Fruit fly (Drosophila melanogaster) whole organism, embryonic: Measurements from ENCODE around the gene sima.
A peak's percentile ranks its signal among the peaks of the same experiment; 100 is the strongest.

ENCODE experiments used
- Atf6 ChIP-seq: fragments of 200-800 bp; sonication (Bioruptor generic); IDR thresholded peaks from 2 replicates; pipeline ENCODE4 v1.3.6; 2022; ENCODE audit warnings: missing biosample characterization, missing genetic modification characterization
- B-H2 ChIP-seq: fragments of 200-800 bp; sonication (Bioruptor generic); optimal IDR thresholded peaks from 2 replicates; lab custom pipeline; 2018; ENCODE audit warnings: missing biosample characterization, mild to moderate bottlenecking, missing genetic modification characterization
- Blimp-1 ChIP-seq: fragments of 200-800 bp; sonication (Bioruptor generic); optimal IDR thresholded peaks from 3 replicates; lab custom pipeline; 2018; ENCODE audit warnings: missing biosample characterization, missing genetic modification characterization, mild to moderate bottlenecking, moderate library complexity, missing genetic modification reagents
- CG10321 ChIP-seq: fragments of 200-800 bp; sonication (Bioruptor generic); IDR thresholded peaks from 2 replicates; pipeline ENCODE4 v1.3.6; 2022; ENCODE audit warnings: missing biosample characterization, missing genetic modification characterization
- CG11247 ChIP-seq: fragments of 200-800 bp; sonication (Bioruptor generic); IDR thresholded peaks from 2 replicates; pipeline ENCODE4 v1.3.6; 2022; ENCODE audit warnings: missing biosample characterization, missing genetic modification characterization
- CG11696 ChIP-seq: fragments of 200-800 bp; sonication (Bioruptor generic); IDR thresholded peaks from 2 replicates; pipeline ENCODE4 v1.3.6; 2022; ENCODE audit warnings: missing biosample characterization, missing genetic modification characterization
- CG14710 ChIP-seq: fragments of 200-800 bp; sonication (Bioruptor generic); optimal IDR thresholded peaks from 3 replicates; lab custom pipeline; 2019; ENCODE audit warnings: missing biosample characterization, mild to moderate bottlenecking, missing genetic modification characterization, moderate library complexity
- CG14860 ChIP-seq: fragments of 200-800 bp; sonication (Bioruptor generic); IDR thresholded peaks from 3 replicates; pipeline ENCODE4 v1.3.6; 2022; ENCODE audit warnings: missing biosample characterization, missing genetic modification characterization; ENCODE audit not compliant: partially characterized antibody
- CG15269 ChIP-seq: fragments of 200-800 bp; sonication (Bioruptor generic); optimal IDR thresholded peaks from 2 replicates; lab custom pipeline; 2018; ENCODE audit warnings: missing biosample characterization, mild to moderate bottlenecking, missing genetic modification characterization, moderate library complexity
- CG15479 ChIP-seq: fragments of 200-800 bp; sonication (Bioruptor generic); optimal IDR thresholded peaks from 3 replicates; lab custom pipeline; 2019; ENCODE audit warnings: missing biosample characterization, mild to moderate bottlenecking, missing genetic modification characterization, moderate library complexity
- CG15601 ChIP-seq: fragments of 200-800 bp; sonication (Bioruptor generic); optimal IDR thresholded peaks from 3 replicates; lab custom pipeline; 2019; ENCODE audit warnings: missing biosample characterization, mild to moderate bottlenecking, missing genetic modification characterization, moderate library complexity
- CG1603 ChIP-seq: fragments of 200-800 bp; sonication (Bioruptor generic); optimal IDR thresholded peaks from 2 replicates; lab custom pipeline; 2019; ENCODE audit warnings: missing biosample characterization, mild to moderate bottlenecking, missing genetic modification characterization, moderate library complexity
- CG16813 ChIP-seq: fragments of 200-800 bp; sonication (Bioruptor generic); IDR thresholded peaks from 3 replicates; pipeline ENCODE4 v1.3.6; 2022; ENCODE audit warnings: missing biosample characterization, missing genetic modification characterization; ENCODE audit not compliant: partially characterized antibody
- CG2678 ChIP-seq: fragments of 200-800 bp; sonication (Bioruptor generic); optimal IDR thresholded peaks from 3 replicates; lab custom pipeline; 2019; ENCODE audit warnings: missing biosample characterization, mild to moderate bottlenecking, missing genetic modification characterization, moderate library complexity
- CG2712 ChIP-seq: fragments of 200-800 bp; optimal IDR thresholded peaks from 3 replicates; lab custom pipeline; 2019; ENCODE audit warnings: missing biosample characterization, mild to moderate bottlenecking, missing genetic modification characterization, moderate library complexity
- CG42726 ChIP-seq: fragments of 200-800 bp; sonication (Bioruptor generic); IDR thresholded peaks from 2 replicates; pipeline ENCODE4 v1.3.6; 2022; ENCODE audit warnings: missing biosample characterization, missing genetic modification characterization; ENCODE audit not compliant: partially characterized antibody
- CG6272 ChIP-seq: fragments of 200-800 bp; sonication (Bioruptor generic); IDR thresholded peaks from 2 replicates; pipeline ENCODE4 v1.3.6; 2022; ENCODE audit warnings: missing biosample characterization, missing genetic modification characterization
- CG6683 ChIP-seq: fragments of 200-800 bp; sonication (Bioruptor generic); optimal IDR thresholded peaks from 2 replicates; lab custom pipeline; 2017; ENCODE audit warnings: missing biosample characterization, mild to moderate bottlenecking, missing genetic modification characterization, missing genetic modification reagents
- CG6854 ChIP-seq: fragments of 200-800 bp; sonication (Bioruptor generic); optimal IDR thresholded peaks from 3 replicates; lab custom pipeline; 2017; ENCODE audit warnings: missing biosample characterization, mild to moderate bottlenecking, missing genetic modification characterization
- CG7556 ChIP-seq: fragments of 200-800 bp; sonication (Bioruptor generic); optimal IDR thresholded peaks from 2 replicates; lab custom pipeline; 2017; ENCODE audit warnings: missing biosample characterization, mild to moderate bottlenecking, missing genetic modification characterization
- CG7963 ChIP-seq: fragments of 200-800 bp; sonication (Bioruptor generic); IDR thresholded peaks from 3 replicates; pipeline ENCODE4 v1.3.6; 2022; ENCODE audit warnings: missing biosample characterization, missing genetic modification characterization; ENCODE audit not compliant: partially characterized antibody
- CG8290 ChIP-seq, 3 experiments: fragments of 200-800 bp; sonication (Bioruptor generic); optimal IDR thresholded peaks; 2 replicates each; lab custom pipeline; 2016 to 2019; ENCODE audit warnings: missing biosample characterization in 3 of 3, missing genetic modification characterization in 3 of 3, mild to moderate bottlenecking in 2 of 3, moderate library complexity in 1 of 3
- Drgx ChIP-seq: fragments of 200-800 bp; sonication (Bioruptor generic); IDR thresholded peaks from 2 replicates; pipeline ENCODE4 v1.3.6; 2022; ENCODE audit warnings: missing biosample characterization, missing genetic modification characterization
- Ets65A ChIP-seq: fragments of 200-800 bp; sonication (Bioruptor generic); peaks from one replicate; lab custom pipeline; 2016; ENCODE audit warnings: missing biosample characterization, missing genetic modification characterization
- Mad ChIP-seq: fragments of 200-800 bp; sonication (Bioruptor generic); optimal IDR thresholded peaks from 2 replicates; lab custom pipeline; 2016; ENCODE audit warnings: missing biosample characterization, missing genetic modification characterization
- Myb ChIP-seq: fragments of 200-800 bp; sonication (Bioruptor generic); optimal IDR thresholded peaks from 2 replicates; lab custom pipeline; 2016; ENCODE audit warnings: missing biosample characterization, missing genetic modification characterization
- Neu2 ChIP-seq: fragments of 200-800 bp; sonication (Bioruptor generic); optimal IDR thresholded peaks from 3 replicates; lab custom pipeline; 2016; ENCODE audit warnings: missing biosample characterization, missing genetic modification characterization, borderline replicate concordance
- Opbp ChIP-seq: fragments of 200-800 bp; sonication (Bioruptor generic); IDR thresholded peaks from 3 replicates; pipeline ENCODE4 v1.3.6; 2022; ENCODE audit warnings: missing biosample characterization, missing genetic modification characterization; ENCODE audit not compliant: partially characterized antibody
- Ptx1 ChIP-seq: fragments of 200-800 bp; sonication (Bioruptor generic); IDR thresholded peaks from 2 replicates; pipeline ENCODE4 v1.3.6; 2022; ENCODE audit warnings: missing biosample characterization, missing genetic modification characterization
- Ssrp ChIP-seq: fragments of 200-800 bp; sonication (Bioruptor generic); optimal IDR thresholded peaks from 2 replicates; lab custom pipeline; 2018; ENCODE audit warnings: missing biosample characterization, mild to moderate bottlenecking, missing genetic modification characterization, moderate library complexity
- Xrp1 ChIP-seq: fragments of 200-800 bp; sonication (Bioruptor generic); IDR thresholded peaks from 2 replicates; pipeline ENCODE4 v1.3.6; 2022; ENCODE audit warnings: missing biosample characterization, missing genetic modification characterization
- croc ChIP-seq: fragments of 200-800 bp; sonication (Bioruptor generic); conservative IDR thresholded peaks from 3 replicates; pipeline ENCODE4 v1.3.6; 2022; ENCODE audit warnings: missing biosample characterization, missing genetic modification characterization
- crol ChIP-seq: fragments of 200-800 bp; sonication (Bioruptor generic); IDR thresholded peaks from 2 replicates; pipeline ENCODE4 v1.3.6; 2022; ENCODE audit warnings: missing biosample characterization, missing genetic modification characterization
- gcm ChIP-seq: fragments of 200-800 bp; sonication (Bioruptor generic); optimal IDR thresholded peaks from 2 replicates; lab custom pipeline; 2019; ENCODE audit warnings: missing biosample characterization, mild to moderate bottlenecking, missing genetic modification characterization, moderate library complexity
- hb ChIP-seq: fragments of 200-800 bp; sonication (Bioruptor generic); IDR thresholded peaks from 3 replicates; pipeline ENCODE4 v1.3.6; 2022; ENCODE audit warnings: missing biosample characterization, missing genetic modification characterization; ENCODE audit not compliant: partially characterized antibody
- ken ChIP-seq: fragments of 200-800 bp; sonication (Bioruptor generic); IDR thresholded peaks from 3 replicates; pipeline ENCODE4 v1.3.6; 2022; ENCODE audit warnings: missing biosample characterization, missing genetic modification characterization
- lbe ChIP-seq: fragments of 200-800 bp; sonication (Bioruptor generic); optimal IDR thresholded peaks from 2 replicates; lab custom pipeline; 2016; ENCODE audit warnings: missing biosample characterization, mild to moderate bottlenecking, missing genetic modification characterization
- lola ChIP-seq, 3 experiments: fragments of >200 bp in 2 of 3; fragments of 200-800 bp in 1 of 3; sonication (Bioruptor generic) in 1 of 3; optimal IDR thresholded peaks; 2 replicates each; lab custom pipeline; 2017 to 2019; ENCODE audit warnings: missing biosample characterization in 3 of 3, missing genetic modification characterization in 3 of 3, mild to moderate bottlenecking in 1 of 3, moderate library complexity in 1 of 3
- p53 ChIP-seq: fragments of 200-800 bp; sonication (Bioruptor generic); optimal IDR thresholded peaks from 2 replicates; lab custom pipeline; 2016; ENCODE audit warnings: missing biosample characterization, missing genetic modification characterization
- pho ChIP-seq: fragments of 200-800 bp; sonication (Bioruptor generic); optimal IDR thresholded peaks from 2 replicates; lab custom pipeline; 2016; ENCODE audit warnings: missing biosample characterization, missing genetic modification characterization
- phol ChIP-seq: fragments of 200-800 bp; sonication (Bioruptor generic); optimal IDR thresholded peaks from 3 replicates; lab custom pipeline; 2018; ENCODE audit warnings: missing biosample characterization, mild to moderate bottlenecking, missing genetic modification characterization, moderate library complexity
- pzg ChIP-seq: fragments of 200-800 bp; sonication (Bioruptor generic); optimal IDR thresholded peaks from 3 replicates; lab custom pipeline; 2018; ENCODE audit warnings: missing biosample characterization, mild to moderate bottlenecking, missing genetic modification characterization, moderate library complexity
- ranshi ChIP-seq: fragments of 200-800 bp; sonication (Bioruptor generic); IDR thresholded peaks from 2 replicates; pipeline ENCODE4 v1.3.6; 2022; ENCODE audit warnings: missing biosample characterization, missing genetic modification characterization
- scrt ChIP-seq: fragments of 200-800 bp; sonication (Bioruptor generic); optimal IDR thresholded peaks from 2 replicates; lab custom pipeline; 2018; ENCODE audit warnings: missing biosample characterization, mild to moderate bottlenecking, missing genetic modification characterization, moderate library complexity
- tap ChIP-seq: fragments of 200-800 bp; optimal IDR thresholded peaks from 3 replicates; lab custom pipeline; 2019; ENCODE audit warnings: missing biosample characterization, mild to moderate bottlenecking, missing genetic modification characterization, moderate library complexity
- tgo ChIP-seq: fragments of 200-800 bp; sonication (Bioruptor generic); IDR thresholded peaks from 3 replicates; pipeline ENCODE4 v1.3.6; 2022; ENCODE audit warnings: missing biosample characterization, missing genetic modification characterization
- tx ChIP-seq: fragments of 200-800 bp; sonication (Bioruptor generic); optimal IDR thresholded peaks from 2 replicates; lab custom pipeline; 2016; ENCODE audit warnings: missing biosample characterization, missing genetic modification characterization
- zfh1 ChIP-seq: fragments of 200-800 bp; sonication (Bioruptor generic); IDR thresholded peaks from 3 replicates; pipeline ENCODE4 v1.3.6; 2022; ENCODE audit warnings: missing biosample characterization, missing genetic modification characterization

The sima gene

DNA sequence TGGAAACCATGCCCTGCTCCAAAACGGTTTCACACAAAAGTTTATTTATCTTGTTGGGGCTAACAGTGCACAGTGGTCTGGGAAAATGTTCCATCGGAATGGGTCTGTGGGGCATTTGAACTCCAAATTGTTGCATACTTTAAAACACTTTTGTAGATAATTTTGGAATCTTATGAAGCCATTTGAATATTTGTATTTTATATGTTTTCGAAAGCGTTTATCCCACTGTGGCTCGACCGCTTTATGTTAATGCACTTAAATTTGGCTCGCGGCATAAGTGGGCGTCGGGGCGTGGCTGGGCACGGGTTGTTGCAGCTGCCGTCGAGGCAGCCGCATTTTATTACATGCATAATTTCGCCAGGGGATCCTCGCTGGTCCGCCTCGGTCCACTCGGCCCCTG lies 13.7 kb downstream of the sima start (continued):
- TF ChIP-seq pzg (GFP tag; lab: Kevin White, UChicago) (no peak), CG6854 (GFP tag; lab: Kevin White, UChicago) (no peak), CG15601 (tag; lab: Kevin White, UChicago) (no peak), CG8290 (GFP tag; optimal IDR thresholded peaks at IDR 0.05; lab: Kevin White, UChicago) (peak; percentile 10), CG8290 (tag; optimal IDR thresholded peaks at IDR 0.05; lab: Kevin White, UChicago) (peak; percentile 16 to 18), ranshi (GFP tag; lab: Robert Waterston, UW) (0 out of 2 replicates have a peak, but pooled peaks have one; percentile 18), tap (tag; lab: Kevin White, UChicago) (no peak), CG7556 (GFP tag; lab: Kevin White, UChicago) (no peak), Opbp (GFP tag; lab: Robert Waterston, UW) (no peak), CG6272 (GFP tag; lab: Robert Waterston, UW) (no peak), lbe (no peak), Drgx (GFP tag; lab: Robert Waterston, UW) (peak; percentile 51; the same call in 1 of the 2 replicates), Neu2 (GFP tag; lab: Kevin White, UChicago) (no peak), Ets65A (GFP tag; lab: Kevin White, UChicago) (peak; percentile 86), p53 (GFP tag; lab: Kevin White, UChicago) (no peak), CG6683 (GFP tag; lab: Kevin White, UChicago) (no peak), tgo (GFP tag; lab: Robert Waterston, UW) (no peak), CG15479 (no peak)

DNA sequence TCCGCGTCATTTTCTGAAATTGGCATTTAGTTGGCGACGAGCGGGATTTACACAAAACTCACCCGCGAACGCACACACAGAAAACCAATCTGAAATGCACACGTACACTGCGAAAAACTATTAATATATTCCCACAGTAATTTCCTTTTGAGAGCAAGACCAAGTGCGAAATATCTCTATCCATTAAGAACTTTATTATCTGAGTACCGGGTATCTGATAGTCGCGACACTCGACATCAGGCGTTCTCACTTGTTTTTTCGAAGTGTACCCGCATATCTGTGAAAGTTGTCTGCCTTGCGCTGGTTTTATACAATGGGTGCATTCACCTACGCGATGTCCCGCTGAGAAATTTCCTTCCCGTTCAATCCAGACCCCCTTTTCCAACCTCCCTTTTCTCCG lies 18.0 kb downstream of the sima start:
- TF ChIP-seq lola (GFP tag; optimal IDR thresholded peaks at IDR 0.05; lab: Kevin White, UChicago) = no peak
- TF ChIP-seq CG42726 (GFP tag; lab: Robert Waterston, UW) = no peak
- peak; percentile 55; the same call in 1 of the 2 replicates for TF ChIP-seq Xrp1 (GFP tag; lab: Robert Waterston, UW)
- TF ChIP-seq Atf6 (GFP tag; lab: Robert Waterston, UW) = 0 out of 2 replicates have a peak, but pooled peaks have one; percentile 11
- no peak for TF ChIP-seq CG2678 (tag; lab: Kevin White, UChicago)
- TF ChIP-seq croc (GFP tag; lab: Robert Waterston, UW) = no peak
- TF ChIP-seq hb (GFP tag; lab: Robert Waterston, UW) = peak; percentile 51; the same call in 1 of the 3 replicates
- TF ChIP-seq pho (GFP tag; lab: Kevin White, UChicago) = no peak
- TF ChIP-seq Drgx (GFP tag; lab: Robert Waterston, UW) = peak; percentile 59
- 0 out of 2 replicates have a peak, but pooled peaks have one; percentile 14 for TF ChIP-seq Ptx1
- TF ChIP-seq CG14860 (GFP tag; lab: Robert Waterston, UW) = 0 out of 3 replicates have a peak, but pooled peaks have one; percentile 35
- peak; percentile 57 for TF ChIP-seq CG1603 (tag; lab: Kevin White, UChicago)
- no peak for TF ChIP-seq CG7963
- no peak for TF ChIP-seq CG11696 (GFP tag; lab: Robert Waterston, UW)
- TF ChIP-seq Blimp-1 (GFP tag; lab: Kevin White, UChicago) = peak; percentile 50
- 0 out of 3 replicates have a peak, but pooled peaks have one; percentile 37 for TF ChIP-seq zfh1
- no peak for TF ChIP-seq B-H2 (GFP tag; lab: Kevin White, UChicago)
- TF ChIP-seq ken (GFP tag; lab: Robert Waterston, UW) = 0 out of 3 replicates have a peak, but pooled peaks have one; percentile 24
- no peak for TF ChIP-seq crol
- no peak for TF ChIP-seq CG15269 (tag; lab: Kevin White, UChicago)
- no peak for TF ChIP-seq Mad
- TF ChIP-seq scrt (GFP tag; lab: Kevin White, UChicago) = no peak
- TF ChIP-seq Ssrp (tag; lab: Kevin White, UChicago) = peak; percentile 13
- peak; percentile 31 for TF ChIP-seq CG2712 (tag; lab: Kevin White, UChicago)
- peak; percentile 29 for TF ChIP-seq tx
- TF ChIP-seq CG16813 (GFP tag; lab: Robert Waterston, UW) = peak; percentile 41; the same call in 1 of the 3 replicates
- no peak for TF ChIP-seq CG10321 (GFP tag; lab: Robert Waterston, UW)
- peak; percentile 39 for TF ChIP-seq phol (tag; lab: Kevin White, UChicago)
- TF ChIP-seq gcm = peak; percentile 88
- no peak for TF ChIP-seq CG11247 (GFP tag; lab: Robert Waterston, UW)
- peak; percentile 5 for TF ChIP-seq CG14710 (tag; lab: Kevin White, UChicago)
- no peak for TF ChIP-seq Myb (GFP tag; lab: Kevin White, UChicago)
